Fruit fly (Drosophila melanogaster): ENCODE results near the gene CG6271.

The CG6271 gene

dm6 chr3R:27026009-27026408 is at the start of gene CG6271:
Gene CG6271, minus strand, starts transcription at chr3R:27026109.
- TF ChIP-seq CG11456 (GFP tag; IDR thresholded peaks at IDR 0.05): no peak

dm6 chr3R:27075694-27076093 is 49.8 kb upstream of the CG6271 start, which contains the start of gene CG14257:
Gene CG14257, plus strand, starts transcription at chr3R:27075870.
- TF ChIP-seq CG7786 (GFP tag; optimal IDR thresholded peaks at IDR 0.05): no peak
- TF ChIP-seq bowl (GFP tag; IDR thresholded peaks at IDR 0.05): no peak
- TF ChIP-seq B-H1 (GFP tag; IDR thresholded peaks at IDR 0.05): no peak
- TF ChIP-seq z (GFP tag; IDR thresholded peaks at IDR 0.05): peak; percentile 73; the same call in 2 of the 3 replicates
- no peak for TF ChIP-seq HLH54F (GFP tag; optimal IDR thresholded peaks at IDR 0.05)
- TF ChIP-seq wdn (GFP tag; IDR thresholded peaks at IDR 0.05): no peak
- no peak for TF ChIP-seq CG8765 (GFP tag; IDR thresholded peaks at IDR 0.05)
- TF ChIP-seq CG7556 (GFP tag; optimal IDR thresholded peaks at IDR 0.05): no peak
- TF ChIP-seq MTF-1 (GFP tag; optimal IDR thresholded peaks at IDR 0.05; ENCODE audit: borderline replicate concordance): no peak
- TF ChIP-seq otp (GFP tag; IDR thresholded peaks at IDR 0.05): no peak
- no peak for TF ChIP-seq Hr51 (GFP tag; optimal IDR thresholded peaks at IDR 0.05)
- peak; percentile 57 for TF ChIP-seq Blimp-1 (GFP tag; optimal IDR thresholded peaks at IDR 0.05)
- TF ChIP-seq dpn (GFP tag; optimal IDR thresholded peaks at IDR 0.05): no peak
- TF ChIP-seq trem (tag; optimal IDR thresholded peaks at IDR 0.05): no peak
- no peak for TF ChIP-seq grn (GFP tag; optimal IDR thresholded peaks at IDR 0.05)
- no peak for TF ChIP-seq dati (GFP tag; IDR thresholded peaks at IDR 0.05)
- no peak for TF ChIP-seq CG12744 (GFP tag; optimal IDR thresholded peaks at IDR 0.05)
- TF ChIP-seq BtbVII (GFP tag; optimal IDR thresholded peaks at IDR 0.05): no peak
- no peak for TF ChIP-seq CG2202 (tag; optimal IDR thresholded peaks at IDR 0.05)
- TF ChIP-seq danr (GFP tag; IDR thresholded peaks at IDR 0.05): no peak
- TF ChIP-seq schlank (tag; optimal IDR thresholded peaks at IDR 0.05): no peak
- TF ChIP-seq Trl (optimal IDR thresholded peaks at IDR 0.05): peak in 1 of 2 experiments; percentile 49
- no peak for TF ChIP-seq Trl (GFP tag; optimal IDR thresholded peaks at IDR 0.05)
- no peak for TF ChIP-seq so (GFP tag; IDR thresholded peaks at IDR 0.05)
- peak; percentile 86 for TF ChIP-seq CG3163 (GFP tag; optimal IDR thresholded peaks at IDR 0.05)
- no peak for TF ChIP-seq CG17612 (GFP tag; IDR thresholded peaks at IDR 0.05)
- TF ChIP-seq jing (GFP tag; optimal IDR thresholded peaks at IDR 0.05): no peak
- TF ChIP-seq Opbp (GFP tag; IDR thresholded peaks at IDR 0.05; ENCODE audit: partially characterized antibody): no peak
- TF ChIP-seq Dip3 (GFP tag; optimal IDR thresholded peaks at IDR 0.05): no peak
- TF ChIP-seq CG4707 (GFP tag; optimal IDR thresholded peaks at IDR 0.05): no peak
- TF ChIP-seq ham (GFP tag; IDR thresholded peaks at IDR 0.05): no peak
- no peak for TF ChIP-seq h (optimal IDR thresholded peaks at IDR 0.05)
- no peak for TF ChIP-seq Oaz (GFP tag; IDR thresholded peaks at IDR 0.05)
- no peak for TF ChIP-seq Xbp1 (GFP tag; optimal IDR thresholded peaks at IDR 0.05)
- TF ChIP-seq Dek (tag; optimal IDR thresholded peaks at IDR 0.05): no peak
- peak; percentile 44 for TF ChIP-seq sens (GFP tag)
- TF ChIP-seq esg (GFP tag; conservative IDR thresholded peaks at IDR 0.05): no peak
- TF ChIP-seq Ada2b (GFP tag; IDR thresholded peaks at IDR 0.05): no peak

dm6 chr3R:27070906-27071498 is 45.1 kb upstream of the CG6271 start:
- TF ChIP-seq hbn (GFP tag; IDR thresholded peaks at IDR 0.05; ENCODE audit: partially characterized antibody) (no peak), Sox102F (GFP tag; optimal IDR thresholded peaks at IDR 0.05) (peak; percentile 24), CG1603 (tag; optimal IDR thresholded peaks at IDR 0.05) (no peak), shn (GFP tag; optimal IDR thresholded peaks at IDR 0.05) (peak; percentile 20), Dll (GFP tag; IDR thresholded peaks at IDR 0.05; ENCODE audit: partially characterized antibody) (0 out of 4 replicates have a peak, but pooled peaks have one; percentile 16), CG10654 (GFP tag; optimal IDR thresholded peaks at IDR 0.05) (no peak), bab2 (GFP tag; optimal IDR thresholded peaks at IDR 0.05) (no peak), CG12769 (tag; optimal IDR thresholded peaks at IDR 0.05) (peak; percentile 23), Vsx1 (GFP tag; optimal IDR thresholded peaks at IDR 0.05) (peak; percentile 38), H2.0 (GFP tag; IDR thresholded peaks at IDR 0.05) (peak; percentile 12; the same call in 1 of the 2 replicates), CG6175 (GFP tag; IDR thresholded peaks at IDR 0.05) (peak; percentile 36; the same call in 1 of the 3 replicates), Xrp1 (GFP tag; IDR thresholded peaks at IDR 0.05) (no peak), Bgb (GFP tag; IDR thresholded peaks at IDR 0.05; ENCODE audit: partially characterized antibody) (no peak)
